Fruit fly (Drosophila melanogaster) whole organism: Measurements from ENCODE around the gene MED22.

Experiments
- CG8478 ChIP-seq: fragments of >200 bp; optimal IDR thresholded peaks from 2 replicates; lab custom pipeline; 2018; ENCODE audit warnings: inconsistent platforms
- Dll ChIP-seq: fragments of >200 bp; optimal IDR thresholded peaks from 2 replicates; lab custom pipeline; 2017
- EcR ChIP-seq, 2 experiments: fragments of >200 bp; optimal IDR thresholded peaks; 2 replicates each; lab custom pipeline; 2017; ENCODE audit warnings: missing biosample characterization in 2 of 2, missing genetic modification characterization in 2 of 2, missing genetic modification reagents in 2 of 2
- pan ChIP-seq: fragments of >200 bp; optimal IDR thresholded peaks from 2 replicates; lab custom pipeline; 2017
- psq ChIP-seq: fragments of >200 bp; optimal IDR thresholded peaks from 2 replicates; lab custom pipeline; 2017
- usp ChIP-seq: fragments of >200 bp; optimal IDR thresholded peaks from 2 replicates; lab custom pipeline; 2017; ENCODE audit warnings: missing biosample characterization, missing genetic modification characterization, mixed read lengths

The MED22 gene

dm6 chrX:932859-933258, 4.9 kb downstream of the MED22 start:
- TF ChIP-seq Dll (lab: Kevin White, UChicago), result no peak
- no peak for TF ChIP-seq psq
- TF ChIP-seq CG8478 (lab: Kevin White, UChicago), result no peak
- no peak for TF ChIP-seq EcR (GFP tag; optimal IDR thresholded peaks at IDR 0.05; lab: Kevin White, UChicago)
- TF ChIP-seq usp (GFP tag; lab: Kevin White, UChicago), result no peak
- TF ChIP-seq pan (lab: Kevin White, UChicago), result no peak

- TF ChIP-seq CG8478 (lab: Kevin White, UChicago) (no peak), Dll (lab: Kevin White, UChicago) (no peak), usp (GFP tag; lab: Kevin White, UChicago) (no peak), EcR (GFP tag; optimal IDR thresholded peaks at IDR 0.05; lab: Kevin White, UChicago) (no peak), psq (no peak), pan (lab: Kevin White, UChicago) (no peak)
Observed at dm6 chrX:933997-934396, 6.1 kb downstream of the MED22 start.

dm6 chrX:935049-935900, 7.3 kb downstream of the MED22 start, which contains the start of gene TRAM:
TSS of gene TRAM (plus strand) at chrX:935232.
- TF ChIP-seq EcR (GFP tag; optimal IDR thresholded peaks at IDR 0.05; lab: Kevin White, UChicago), result no peak
- TF ChIP-seq Dll (lab: Kevin White, UChicago), result no peak
- TF ChIP-seq psq, result no peak
- peak; percentile 4 for TF ChIP-seq CG8478 (lab: Kevin White, UChicago)
- TF ChIP-seq usp (GFP tag; lab: Kevin White, UChicago), result no peak
- no peak for TF ChIP-seq pan (lab: Kevin White, UChicago)

dm6 chrX:935901-936207, 7.9 kb downstream of the MED22 start:
- TF ChIP-seq usp (GFP tag; lab: Kevin White, UChicago), result no peak
- TF ChIP-seq Dll (lab: Kevin White, UChicago), result no peak
- no peak for TF ChIP-seq CG8478 (lab: Kevin White, UChicago)
- no peak for TF ChIP-seq psq
- TF ChIP-seq pan (lab: Kevin White, UChicago), result no peak
- no peak for TF ChIP-seq EcR (GFP tag; optimal IDR thresholded peaks at IDR 0.05; lab: Kevin White, UChicago)

- no peak for TF ChIP-seq CG8478 (lab: Kevin White, UChicago)
- peak; percentile 27 for TF ChIP-seq Dll (lab: Kevin White, UChicago)
Observed at dm6 chrX:940580-941184, 12.7 kb downstream of the MED22 start, which contains the start of the genes CG3704 and mus81. TSS of gene CG3704 (minus strand) at chrX:940805. TSS of gene mus81 (plus strand) at chrX:941075.

- TF ChIP-seq CG8478 (lab: Kevin White, UChicago) (no peak), usp (GFP tag; lab: Kevin White, UChicago) (no peak), EcR (GFP tag; optimal IDR thresholded peaks at IDR 0.05; lab: Kevin White, UChicago) (no peak), pan (lab: Kevin White, UChicago) (no peak), psq (no peak), Dll (lab: Kevin White, UChicago) (no peak)
Observed at dm6 chrX:945446-946013, 17.6 kb downstream of the MED22 start, which contains the start of gene CG3703. TSS of gene CG3703 (minus strand) at chrX:945773.

dm6 chrX:946162-946561, 18.2 kb downstream of the MED22 start:
- TF ChIP-seq CG8478 (lab: Kevin White, UChicago) (no peak), pan (lab: Kevin White, UChicago) (no peak), EcR (GFP tag; optimal IDR thresholded peaks at IDR 0.05; lab: Kevin White, UChicago) (no peak), Dll (lab: Kevin White, UChicago) (no peak)

dm6 chrX:947450-948284, 19.7 kb downstream of the MED22 start, which contains the start of gene CG3699:
TSS of gene CG3699 (minus strand) at chrX:947500.
- TF ChIP-seq psq (no peak), CG8478 (lab: Kevin White, UChicago) (no peak), Dll (lab: Kevin White, UChicago) (no peak), usp (GFP tag; lab: Kevin White, UChicago) (no peak), EcR (GFP tag; optimal IDR thresholded peaks at IDR 0.05; lab: Kevin White, UChicago) (no peak), pan (lab: Kevin White, UChicago) (no peak)

dm6 chrX:948285-948556, 20.3 kb downstream of the MED22 start:
- TF ChIP-seq Dll (lab: Kevin White, UChicago) (no peak), psq (no peak)

- no peak for TF ChIP-seq pan (lab: Kevin White, UChicago)
- no peak for TF ChIP-seq usp (GFP tag; lab: Kevin White, UChicago)
- no peak for TF ChIP-seq CG8478 (lab: Kevin White, UChicago)
- no peak for TF ChIP-seq psq
- no peak for TF ChIP-seq Dll (lab: Kevin White, UChicago)
- no peak for TF ChIP-seq EcR (GFP tag; optimal IDR thresholded peaks at IDR 0.05; lab: Kevin White, UChicago)
Observed at dm6 chrX:951800-952199, 23.9 kb downstream of the MED22 start, which contains the start of gene CG3690. TSS of gene CG3690 (minus strand) at chrX:951900.

- TF ChIP-seq usp (GFP tag; lab: Kevin White, UChicago) (no peak), Dll (lab: Kevin White, UChicago) (no peak), pan (lab: Kevin White, UChicago) (no peak), psq (no peak), EcR (GFP tag; optimal IDR thresholded peaks at IDR 0.05; lab: Kevin White, UChicago) (no peak), CG8478 (lab: Kevin White, UChicago) (no peak)
Observed at dm6 chrX:953807-954206, 25.9 kb downstream of the MED22 start.
